Worm (Caenorhabditis elegans) whole organism, L3 larva: ENCODE data around the gene str-99.

Experiments used
- ceh-82 ChIP-seq: fragments of 150-350 bp; optimal IDR thresholded peaks from 2 replicates; lab custom pipeline; 2014; ENCODE audit warnings: missing biosample characterization, missing genetic modification characterization
- egl-27 ChIP-seq: sonication (generic microtip); optimal IDR thresholded peaks from 4 replicates; lab custom pipeline; 2017; ENCODE audit warnings: missing biosample characterization, missing genetic modification reagents, missing genetic modification characterization
- fkh-10 ChIP-seq: sonication (generic microtip); optimal IDR thresholded peaks from 2 replicates; lab custom pipeline; 2017; ENCODE audit warnings: missing biosample characterization, missing genetic modification reagents, missing genetic modification characterization
- nfya-1 ChIP-seq: sonication (generic microtip); optimal IDR thresholded peaks from 2 replicates; lab custom pipeline; 2017; ENCODE audit warnings: missing genetic modification characterization, mild to moderate bottlenecking, missing compliant biosample characterization, antibody characterized with exemption, moderate library complexity; ENCODE audit not compliant: insufficient read depth
- nhr-11 ChIP-seq: fragments of 150-350 bp; optimal IDR thresholded peaks from 2 replicates; lab custom pipeline; 2014; ENCODE audit warnings: missing biosample characterization, missing genetic modification characterization
- nhr-12 ChIP-seq: fragments of 150-350 bp; optimal IDR thresholded peaks from 2 replicates; lab custom pipeline; 2014; ENCODE audit warnings: missing biosample characterization, missing genetic modification characterization
- nhr-25 ChIP-seq: sonication (generic microtip); optimal IDR thresholded peaks from 2 replicates; lab custom pipeline; 2017; ENCODE audit warnings: missing biosample characterization, missing genetic modification characterization
- pha-4 ChIP-seq: fragments of 150-350 bp; optimal IDR thresholded peaks from 2 replicates; lab custom pipeline; 2014; ENCODE audit warnings: missing biosample characterization, missing genetic modification reagents, missing genetic modification characterization
- pqm-1 ChIP-seq: fragments of 150-350 bp; optimal IDR thresholded peaks from 2 replicates; lab custom pipeline; 2017; ENCODE audit warnings: missing biosample characterization, missing genetic modification characterization, inconsistent platforms
- snpc-4 ChIP-seq: fragments of 150-350 bp; optimal IDR thresholded peaks from 2 replicates; lab custom pipeline; 2014; ENCODE audit warnings: missing biosample characterization, missing genetic modification characterization
- unc-39 ChIP-seq: sonication (generic microtip); optimal IDR thresholded peaks from 4 replicates; lab custom pipeline; 2017; ENCODE audit warnings: missing biosample characterization, missing genetic modification characterization
- unc-62 ChIP-seq: fragments of 150-350 bp; sonication (generic microtip); optimal IDR thresholded peaks from 4 replicates; lab custom pipeline; 2014; ENCODE audit warnings: missing biosample characterization, missing genetic modification reagents, missing genetic modification characterization
- ztf-4 ChIP-seq: fragments of 150-350 bp; optimal IDR thresholded peaks from 2 replicates; lab custom pipeline; 2014; ENCODE audit warnings: missing biosample characterization, missing genetic modification characterization

ce11 chrV:16137043-16137442 is 21.2 kb downstream of the str-99 start, which contains the start of gene F44G3.7:
- TF ChIP-seq nhr-11 (tag; lab: Kevin White, UChicago) (no peak), nhr-12 (tag; lab: Kevin White, UChicago) (no peak), unc-62 (no peak), unc-39 (no peak), pha-4 (tag; lab: Kevin White, UChicago) (no peak), ztf-4 (tag; lab: Kevin White, UChicago) (no peak), fkh-10 (GFP tag; lab: Kevin White, UChicago) (no peak), nhr-25 (tag; lab: Kevin White, UChicago) (no peak), snpc-4 (tag; lab: Kevin White, UChicago) (no peak), nfya-1 (no peak), egl-27 (no peak), ceh-82 (tag; lab: Kevin White, UChicago) (no peak), pqm-1 (tag; lab: Kevin White, UChicago) (no peak)
